Fruit fly (Drosophila melanogaster): ENCODE results near the gene Hsp68.
A peak's percentile ranks its signal among the peaks of the same experiment; 100 is the strongest.

- TF ChIP-seq CG1621 (tag; optimal IDR thresholded peaks at IDR 0.05) (no peak), CG3032 (tag; optimal IDR thresholded peaks at IDR 0.05) (no peak), lz (GFP tag; optimal IDR thresholded peaks at IDR 0.05) (peak; percentile 22), Ets21C (GFP tag; optimal IDR thresholded peaks at IDR 0.05) (peak; percentile 21), Gug (GFP tag; IDR thresholded peaks at IDR 0.05) (peak; percentile 46), CG8319 (GFP tag; optimal IDR thresholded peaks at IDR 0.05) (no peak), CG34406 (GFP tag; optimal IDR thresholded peaks at IDR 0.05) (no peak), Met (GFP tag; optimal IDR thresholded peaks at IDR 0.05) (peak; percentile 56), Blimp-1 (GFP tag; optimal IDR thresholded peaks at IDR 0.05) (no peak), CG8119 (GFP tag; IDR thresholded peaks at IDR 0.05) (peak; percentile 55), CG10631 (GFP tag; optimal IDR thresholded peaks at IDR 0.05) (no peak)
These were observed 50.5 kb downstream of the Hsp68 start for dm6 chr3R:24006449-24007159.

Data from whole organism, prepupa.